Worm (Caenorhabditis elegans) whole organism, young adult: ENCODE results near the gene F26F4.12.

ENCODE experiments used
- D2030.7 ChIP-seq: fragments of 200-800 bp; sonication (Bioruptor generic); IDR thresholded peaks from 2 replicates; pipeline ENCODE4 v1.3.6; 2022; ENCODE audit warnings: missing genetic modification reagents, missing genetic modification characterization, missing compliant biosample characterization
- dox-1 ChIP-seq: fragments of 200-800 bp; sonication (Bioruptor generic); IDR thresholded peaks from 2 replicates; pipeline ENCODE4 v1.3.6; 2022; ENCODE audit warnings: missing genetic modification reagents, missing genetic modification characterization, missing compliant biosample characterization
- let-607 ChIP-seq, 2 experiments: fragments of 200-800 bp in 1 of 2; sonication (Bioruptor generic) in 1 of 2; sonication (generic microtip) in 1 of 2; optimal IDR thresholded peaks; 2 replicates each; lab custom pipeline; 2016 to 2018; ENCODE audit warnings: mild to moderate bottlenecking in 2 of 2, missing compliant biosample characterization in 2 of 2, missing genetic modification characterization in 2 of 2, moderate library complexity in 2 of 2, missing genotype in 1 of 2
- mes-4 ChIP-seq: sonication (generic microtip); optimal IDR thresholded peaks from 2 replicates; lab custom pipeline; 2016; ENCODE audit warnings: missing genotype, missing genetic modification characterization, missing compliant biosample characterization
- nhr-120 ChIP-seq: fragments of 200-800 bp; sonication (Bioruptor generic); IDR thresholded peaks from 2 replicates; pipeline ENCODE4 v1.3.6; 2022; ENCODE audit warnings: missing genetic modification characterization, missing compliant biosample characterization
- sea-2 ChIP-seq: fragments of 200-800 bp; sonication (Bioruptor generic); IDR thresholded peaks from 2 replicates; pipeline ENCODE4 v1.3.6; 2022; ENCODE audit warnings: missing genetic modification characterization, missing compliant biosample characterization
- tbp1 ChIP-seq: fragments of 200-800 bp; sonication (Bioruptor generic); optimal IDR thresholded peaks from 2 replicates; lab custom pipeline; 2018; ENCODE audit warnings: mild to moderate bottlenecking, missing genetic modification characterization, missing compliant biosample characterization
- ztf-3 ChIP-seq: fragments of 200-800 bp; sonication (Bioruptor generic); optimal IDR thresholded peaks from 2 replicates; lab custom pipeline; 2018; ENCODE audit warnings: mild to moderate bottlenecking, missing genetic modification characterization, missing compliant biosample characterization

DNA sequence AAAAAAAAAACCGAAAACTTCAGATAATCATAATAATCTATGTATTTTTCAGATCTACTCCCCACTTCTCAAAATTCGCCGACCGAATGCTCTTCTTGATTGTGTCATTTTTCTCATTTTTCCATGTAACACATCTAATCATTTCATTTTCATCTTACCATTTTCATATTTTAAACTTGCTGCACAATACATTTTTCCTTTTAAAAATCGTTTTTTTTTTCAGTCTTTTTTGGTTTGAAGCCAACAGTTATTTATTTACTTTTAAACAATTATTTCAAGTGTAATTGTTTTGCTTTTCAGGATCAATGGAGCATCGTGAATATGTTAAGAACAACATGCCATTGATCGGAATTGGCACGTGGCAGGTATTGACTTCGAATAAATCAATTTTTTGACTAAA is 50.8 kb downstream of the F26F4.12 start, which contains the start of gene C35D10.6:
- TF ChIP-seq D2030.7 (GFP tag; lab: Robert Waterston, UW) (no peak), dox-1 (no peak), let-607 (tag; optimal IDR thresholded peaks at IDR 0.05; lab: Kevin White, UChicago) (no peak), mes-4 (no peak), ztf-3 (no peak), nhr-120 (GFP tag; lab: Robert Waterston, UW) (no peak), sea-2 (GFP tag; lab: Robert Waterston, UW) (no peak), tbp1 (GFP tag; lab: Kevin White, UChicago) (no peak)
